Fruit fly (Drosophila melanogaster) whole organism, prepupa: ENCODE measurements around the gene topi.
A peak's percentile ranks its signal among the peaks of the same experiment; 100 is the strongest.

ENCODE experiments used
- Blimp-1 ChIP-seq: fragments of 200-800 bp; sonication (Bioruptor generic); optimal IDR thresholded peaks from 3 replicates; lab custom pipeline; 2017; ENCODE audit warnings: missing biosample characterization, missing genetic modification characterization, mild to moderate bottlenecking, moderate library complexity, missing genetic modification reagents
- CG10631 ChIP-seq: fragments of 200-800 bp; sonication (Bioruptor generic); optimal IDR thresholded peaks from 2 replicates; lab custom pipeline; 2016; ENCODE audit warnings: missing biosample characterization, missing genetic modification characterization
- CG10669 ChIP-seq: fragments of 200-800 bp; sonication (Bioruptor generic); optimal IDR thresholded peaks from 3 replicates; lab custom pipeline; 2018; ENCODE audit warnings: missing biosample characterization, mild to moderate bottlenecking, missing genetic modification characterization, moderate library complexity
- CG11294 ChIP-seq: fragments of 200-800 bp; sonication (Bioruptor generic); IDR thresholded peaks from 2 replicates; pipeline ENCODE4 v1.3.6; 2022; ENCODE audit warnings: missing biosample characterization, missing genetic modification characterization
- CG11902 ChIP-seq: fragments of 200-800 bp; sonication (Bioruptor generic); optimal IDR thresholded peaks from 3 replicates; lab custom pipeline; 2016; ENCODE audit warnings: missing biosample characterization, missing genetic modification characterization
- CG15336 ChIP-seq: fragments of 200-800 bp; sonication (Bioruptor generic); IDR thresholded peaks from 2 replicates; pipeline ENCODE4 v1.3.6; 2022; ENCODE audit warnings: missing biosample characterization, missing genetic modification characterization
- CG1621 ChIP-seq: fragments of 200-800 bp; sonication (Bioruptor generic); optimal IDR thresholded peaks from 3 replicates; lab custom pipeline; 2018; ENCODE audit warnings: missing biosample characterization, mild to moderate bottlenecking, missing genetic modification characterization
- CG3032 ChIP-seq: fragments of 200-800 bp; optimal IDR thresholded peaks from 2 replicates; lab custom pipeline; 2019; ENCODE audit warnings: missing biosample characterization, mild to moderate bottlenecking, missing genetic modification characterization, moderate library complexity
- CG31627 ChIP-seq: fragments of 200-800 bp; sonication (Bioruptor generic); optimal IDR thresholded peaks from 3 replicates; lab custom pipeline; 2016; ENCODE audit warnings: missing biosample characterization, missing genetic modification characterization
- CG32006 ChIP-seq: fragments of 200-800 bp; sonication (Bioruptor generic); optimal IDR thresholded peaks from 3 replicates; lab custom pipeline; 2017; ENCODE audit warnings: missing biosample characterization, mild to moderate bottlenecking, missing genetic modification characterization
- CG34406 ChIP-seq: fragments of 200-800 bp; sonication (Bioruptor generic); optimal IDR thresholded peaks from 3 replicates; lab custom pipeline; 2016; ENCODE audit warnings: missing biosample characterization, missing genetic modification characterization
- CG3919 ChIP-seq: fragments of 200-800 bp; sonication (Bioruptor generic); optimal IDR thresholded peaks from 3 replicates; lab custom pipeline; 2016; ENCODE audit warnings: missing biosample characterization, missing genetic modification characterization
- CG6163 ChIP-seq: fragments of 200-800 bp; sonication (Bioruptor generic); IDR thresholded peaks from 3 replicates; pipeline ENCODE4 v1.3.6; 2022; ENCODE audit warnings: missing biosample characterization, missing genetic modification characterization
- CG6276 ChIP-seq: fragments of 200-800 bp; sonication (Bioruptor generic); optimal IDR thresholded peaks from 2 replicates; lab custom pipeline; 2017; ENCODE audit warnings: missing biosample characterization, mild to moderate bottlenecking, missing genetic modification characterization
- CG6792 ChIP-seq: fragments of 200-800 bp; sonication (Bioruptor generic); optimal IDR thresholded peaks from 3 replicates; lab custom pipeline; 2016; ENCODE audit warnings: missing biosample characterization, missing genetic modification characterization
- CG6808 ChIP-seq: fragments of 200-800 bp; sonication (Bioruptor generic); optimal IDR thresholded peaks from 3 replicates; lab custom pipeline; 2017; ENCODE audit warnings: missing biosample characterization, missing genetic modification characterization, mild to moderate bottlenecking, moderate library complexity, missing genetic modification reagents
- CG6854 ChIP-seq: fragments of 200-800 bp; sonication (Bioruptor generic); optimal IDR thresholded peaks from 2 replicates; lab custom pipeline; 2017; ENCODE audit warnings: missing biosample characterization, mild to moderate bottlenecking, missing genetic modification characterization
- CG7368 ChIP-seq: fragments of 200-800 bp; sonication (Bioruptor generic); optimal IDR thresholded peaks from 3 replicates; lab custom pipeline; 2016; ENCODE audit warnings: missing biosample characterization, missing genetic modification characterization
- CG8632 ChIP-seq: fragments of 200-800 bp; sonication (Bioruptor generic); optimal IDR thresholded peaks from 3 replicates; lab custom pipeline; 2016; ENCODE audit warnings: missing biosample characterization, missing genetic modification characterization
- CG9139 ChIP-seq: fragments of 200-800 bp; sonication (Bioruptor generic); optimal IDR thresholded peaks from 3 replicates; lab custom pipeline; 2017; ENCODE audit warnings: missing biosample characterization, mild to moderate bottlenecking, missing genetic modification characterization
- Eip75B ChIP-seq: fragments of 200-800 bp; sonication (Bioruptor generic); optimal IDR thresholded peaks from 3 replicates; lab custom pipeline; 2016; ENCODE audit warnings: missing biosample characterization, missing genetic modification characterization
- Eip78C ChIP-seq: fragments of 200-800 bp; sonication (Bioruptor generic); peaks from one replicate; lab custom pipeline; 2016; ENCODE audit warnings: missing biosample characterization, missing genetic modification characterization
- Eip93F ChIP-seq: fragments of 200-800 bp; sonication (Bioruptor generic); optimal IDR thresholded peaks from 2 replicates; lab custom pipeline; 2016; ENCODE audit warnings: missing biosample characterization, mild to moderate bottlenecking, missing genetic modification characterization
- Hr38 ChIP-seq: sonication (Bioruptor generic); optimal IDR thresholded peaks from 2 replicates; lab custom pipeline; 2016; ENCODE audit warnings: missing biosample characterization, missing genetic modification characterization
- Hr39 ChIP-seq: fragments of 200-800 bp; sonication (Bioruptor generic); optimal IDR thresholded peaks from 2 replicates; lab custom pipeline; 2016; ENCODE audit warnings: missing biosample characterization, missing genetic modification characterization
- Hr4 ChIP-seq: fragments of 200-800 bp; sonication (Bioruptor generic); optimal IDR thresholded peaks from 3 replicates; lab custom pipeline; 2016; ENCODE audit warnings: missing biosample characterization, missing genetic modification characterization
- Lpt ChIP-seq: fragments of 200-800 bp; sonication (Bioruptor generic); optimal IDR thresholded peaks from 3 replicates; lab custom pipeline; 2016; ENCODE audit warnings: missing biosample characterization, missing genetic modification characterization
- OdsH ChIP-seq: fragments of 200-800 bp; sonication (Bioruptor generic); optimal IDR thresholded peaks from 3 replicates; lab custom pipeline; 2016; ENCODE audit warnings: missing biosample characterization, missing genetic modification characterization
- Sox102F ChIP-seq: fragments of 200-800 bp; sonication (Bioruptor generic); optimal IDR thresholded peaks from 2 replicates; lab custom pipeline; 2016; ENCODE audit warnings: missing biosample characterization, mild to moderate bottlenecking, missing genetic modification characterization
- Sox14 ChIP-seq: fragments of 200-800 bp; sonication (Bioruptor generic); optimal IDR thresholded peaks from 3 replicates; lab custom pipeline; 2016; ENCODE audit warnings: missing biosample characterization, missing genetic modification characterization
- Sox15 ChIP-seq: fragments of 200-800 bp; sonication (Bioruptor generic); optimal IDR thresholded peaks from 3 replicates; lab custom pipeline; 2016; ENCODE audit warnings: missing biosample characterization, missing genetic modification characterization
- achi ChIP-seq: fragments of 200-800 bp; sonication (Bioruptor generic); optimal IDR thresholded peaks from 3 replicates; lab custom pipeline; 2016; ENCODE audit warnings: missing biosample characterization, missing genetic modification characterization
- acj6 ChIP-seq: fragments of 200-800 bp; sonication (Bioruptor generic); optimal IDR thresholded peaks from 3 replicates; lab custom pipeline; 2016; ENCODE audit warnings: missing biosample characterization, missing genetic modification characterization
- cyc ChIP-seq: fragments of 200-800 bp; sonication (Bioruptor generic); optimal IDR thresholded peaks from 3 replicates; lab custom pipeline; 2016; ENCODE audit warnings: missing biosample characterization, missing genetic modification characterization
- dac ChIP-seq: fragments of 200-800 bp; sonication (Bioruptor generic); optimal IDR thresholded peaks from 2 replicates; lab custom pipeline; 2017; ENCODE audit warnings: missing biosample characterization, mild to moderate bottlenecking, missing genetic modification characterization
- dsx ChIP-seq: fragments of 200-800 bp; optimal IDR thresholded peaks from 3 replicates; lab custom pipeline; 2019; ENCODE audit warnings: missing biosample characterization, mild to moderate bottlenecking, missing genetic modification characterization, moderate library complexity; ENCODE audit not compliant: poor library complexity, severe bottlenecking
- eg ChIP-seq: fragments of 200-800 bp; sonication (Bioruptor generic); IDR thresholded peaks from 3 replicates; pipeline ENCODE4 v1.3.6; 2022; ENCODE audit warnings: missing biosample characterization, missing genetic modification characterization
- esn ChIP-seq: fragments of 200-800 bp; sonication (Bioruptor generic); optimal IDR thresholded peaks from 2 replicates; lab custom pipeline; 2016; ENCODE audit warnings: missing biosample characterization, mild to moderate bottlenecking, missing genetic modification characterization, moderate library complexity
- fd59A ChIP-seq: fragments of 200-800 bp; sonication (Bioruptor generic); optimal IDR thresholded peaks from 2 replicates; lab custom pipeline; 2017; ENCODE audit warnings: missing biosample characterization, mild to moderate bottlenecking, missing genetic modification characterization, missing genetic modification reagents
- fkh ChIP-seq: fragments of 200-800 bp; sonication (Bioruptor generic); optimal IDR thresholded peaks from 3 replicates; lab custom pipeline; 2017; ENCODE audit warnings: missing biosample characterization, mild to moderate bottlenecking, missing genetic modification characterization, moderate library complexity
- lz ChIP-seq: fragments of 200-800 bp; sonication (Bioruptor generic); optimal IDR thresholded peaks from 3 replicates; lab custom pipeline; 2016; ENCODE audit warnings: missing biosample characterization, missing genetic modification characterization
- net ChIP-seq: fragments of 200-800 bp; sonication (Bioruptor generic); optimal IDR thresholded peaks from 3 replicates; lab custom pipeline; 2016; ENCODE audit warnings: missing biosample characterization, missing genetic modification characterization
- pdm3 ChIP-seq: fragments of 200-800 bp; sonication (Bioruptor generic); optimal IDR thresholded peaks from 3 replicates; lab custom pipeline; 2016; ENCODE audit warnings: missing biosample characterization, missing genetic modification characterization
- salr ChIP-seq, 2 experiments: fragments of 200-800 bp; sonication (Bioruptor generic); optimal IDR thresholded peaks; 3 replicates each; lab custom pipeline; 2016 to 2018; ENCODE audit warnings: missing biosample characterization in 2 of 2, missing genetic modification characterization in 2 of 2, mild to moderate bottlenecking in 1 of 2
- spab ChIP-seq: fragments of 200-800 bp; sonication (Bioruptor generic); optimal IDR thresholded peaks from 2 replicates; lab custom pipeline; 2017; ENCODE audit warnings: missing biosample characterization, mild to moderate bottlenecking, missing genetic modification characterization, missing genetic modification reagents
- ss ChIP-seq, 2 experiments: fragments of 200-800 bp; sonication (Bioruptor generic); optimal IDR thresholded peaks; 2 replicates in 1 of 2; 3 replicates in 1 of 2; lab custom pipeline; 2017 to 2018; ENCODE audit warnings: mild to moderate bottlenecking in 2 of 2, missing biosample characterization in 2 of 2, missing genetic modification characterization in 2 of 2, moderate library complexity in 1 of 2
- svp ChIP-seq: fragments of 200-800 bp; sonication (Bioruptor generic); peaks from one replicate; lab custom pipeline; 2016; ENCODE audit warnings: missing biosample characterization, missing genetic modification characterization
- topi ChIP-seq: fragments of 200-800 bp; sonication (Bioruptor generic); optimal IDR thresholded peaks from 3 replicates; lab custom pipeline; 2016; ENCODE audit warnings: missing biosample characterization, missing genetic modification characterization
- vri ChIP-seq: fragments of 200-800 bp; sonication (Bioruptor generic); optimal IDR thresholded peaks from 3 replicates; lab custom pipeline; 2016; ENCODE audit warnings: missing biosample characterization, mild to moderate bottlenecking, missing genetic modification characterization

The topi gene

dm6 chr3R:9777941-9778360, 3.0 kb downstream of the topi start, which contains the start of gene RpS29:
RpS29 (plus strand) TSS chr3R:9778042.
- peak; percentile 36 for TF ChIP-seq CG10631 (GFP tag; lab: Kevin White, UChicago)
- TF ChIP-seq Eip75B (GFP tag; lab: Kevin White, UChicago) = peak; percentile 57
- TF ChIP-seq CG31627 = peak; percentile 76
- TF ChIP-seq net (GFP tag; lab: Kevin White, UChicago) = peak; percentile 34
- TF ChIP-seq eg = 0 out of 3 replicates have a peak, but pooled peaks have one; percentile 44
- peak; percentile 65 for TF ChIP-seq Hr39 (GFP tag; lab: Kevin White, UChicago)
- TF ChIP-seq fd59A = no peak
- TF ChIP-seq esn (GFP tag; lab: Kevin White, UChicago) = peak; percentile 77
- TF ChIP-seq ss (GFP tag; optimal IDR thresholded peaks at IDR 0.05; lab: Kevin White, UChicago) = peak; percentile 38 to 71
- TF ChIP-seq pdm3 (GFP tag; lab: Kevin White, UChicago) = peak; percentile 55
- no peak for TF ChIP-seq fkh
- TF ChIP-seq CG15336 (GFP tag; lab: Robert Waterston, UW) = no peak
- peak; percentile 50 for TF ChIP-seq Sox102F (GFP tag; lab: Kevin White, UChicago)
- peak in 1 of 2 experiments; percentile 58 for TF ChIP-seq salr (GFP tag; optimal IDR thresholded peaks at IDR 0.05; lab: Kevin White, UChicago)
- no peak for TF ChIP-seq Lpt
- TF ChIP-seq topi (GFP tag; lab: Kevin White, UChicago) = peak; percentile 76
- TF ChIP-seq spab (GFP tag; lab: Kevin White, UChicago) = no peak
- TF ChIP-seq acj6 (GFP tag; lab: Kevin White, UChicago) = peak; percentile 55
- TF ChIP-seq CG6792 = peak; percentile 38
- peak; percentile 8 for TF ChIP-seq CG34406 (GFP tag; lab: Kevin White, UChicago)
- TF ChIP-seq CG8632 = no peak
- peak; percentile 39 for TF ChIP-seq Blimp-1 (GFP tag; lab: Kevin White, UChicago)
- peak; percentile 32 for TF ChIP-seq vri (GFP tag; lab: Kevin White, UChicago)
- TF ChIP-seq dac = no peak
- peak; percentile 73 for TF ChIP-seq CG3919
- TF ChIP-seq CG1621 (tag; lab: Kevin White, UChicago) = peak; percentile 72
- TF ChIP-seq CG32006 = no peak
- peak; percentile 47 for TF ChIP-seq CG3032 (tag; lab: Kevin White, UChicago)
- TF ChIP-seq cyc (GFP tag; lab: Kevin White, UChicago) = peak; percentile 73
- peak; percentile 62 for TF ChIP-seq Sox14 (GFP tag; lab: Kevin White, UChicago)
- peak; percentile 5 for TF ChIP-seq dsx (GFP tag; lab: Kevin White, UChicago)
- peak; percentile 22 for TF ChIP-seq Hr4 (GFP tag; lab: Kevin White, UChicago)
- no peak for TF ChIP-seq CG11294
- peak; percentile 67 for TF ChIP-seq svp (GFP tag; lab: Kevin White, UChicago)
- peak; percentile 79 for TF ChIP-seq Eip78C
- TF ChIP-seq Eip93F (GFP tag; lab: Kevin White, UChicago) = no peak
- peak; percentile 33 for TF ChIP-seq Sox15 (GFP tag; lab: Kevin White, UChicago)
- peak; percentile 51 for TF ChIP-seq OdsH (GFP tag; lab: Kevin White, UChicago)
- TF ChIP-seq CG6854 (GFP tag; lab: Kevin White, UChicago) = peak; percentile 74
- peak; percentile 70 for TF ChIP-seq lz (GFP tag; lab: Kevin White, UChicago)
- peak; percentile 42 for TF ChIP-seq CG6808 (GFP tag; lab: Kevin White, UChicago)
- TF ChIP-seq Hr38 (GFP tag; lab: Kevin White, UChicago) = peak; percentile 4
- TF ChIP-seq CG9139 (GFP tag; lab: Kevin White, UChicago) = peak; percentile 34
- peak; percentile 26 for TF ChIP-seq CG11902 (GFP tag; lab: Kevin White, UChicago)
- TF ChIP-seq achi (GFP tag; lab: Kevin White, UChicago) = peak; percentile 29
- peak; percentile 53; the same call in 2 of the 3 replicates for TF ChIP-seq CG6163
- peak; percentile 10 for TF ChIP-seq CG10669 (GFP tag; lab: Kevin White, UChicago)
- no peak for TF ChIP-seq CG6276 (GFP tag; lab: Kevin White, UChicago)
- peak; percentile 49 for TF ChIP-seq CG7368 (GFP tag; lab: Kevin White, UChicago)
